Worm (Caenorhabditis elegans) whole organism, L4/young adult: ENCODE results near the gene C45B2.1.

Source experiments
- W03F9.2 ChIP-seq: fragments of 150-350 bp; optimal IDR thresholded peaks from 2 replicates; lab custom pipeline; 2014; ENCODE audit warnings: missing biosample characterization, missing genetic modification characterization
- dao-5 ChIP-seq: sonication (generic microtip); optimal IDR thresholded peaks from 2 replicates; lab custom pipeline; 2016; ENCODE audit warnings: missing genotype, missing genetic modification characterization, moderate library complexity, missing compliant biosample characterization
- him-1 ChIP-seq: sonication (generic microtip); optimal IDR thresholded peaks from 2 replicates; lab custom pipeline; 2016; ENCODE audit warnings: missing genotype, missing genetic modification reagents, missing genetic modification characterization, missing compliant biosample characterization

C45B2.1 gene

ce11 chrX:6107962-6108361 is 22.0 kb downstream of the C45B2.1 start:
- no peak for TF ChIP-seq W03F9.2
- no peak for TF ChIP-seq dao-5 (tag; lab: Kevin White, UChicago)
- TF ChIP-seq him-1 (tag; lab: Kevin White, UChicago), result no peak

- no peak for TF ChIP-seq dao-5 (tag; lab: Kevin White, UChicago)
- no peak for TF ChIP-seq him-1 (tag; lab: Kevin White, UChicago)
- no peak for TF ChIP-seq W03F9.2
These were observed 23.4 kb downstream of the C45B2.1 start, which contains the start of gene kynu-1 for ce11 chrX:6109288-6109770. TSS of gene kynu-1 (minus strand) at chrX:6109338.

ce11 chrX:6112817-6113216 is 26.9 kb downstream of the C45B2.1 start, which contains the start of gene prx-3:
TSS of gene prx-3 (minus strand) at chrX:6112917.
- no peak for TF ChIP-seq W03F9.2
- no peak for TF ChIP-seq dao-5 (tag; lab: Kevin White, UChicago)
- no peak for TF ChIP-seq him-1 (tag; lab: Kevin White, UChicago)

ce11 chrX:6115502-6115901 is 29.6 kb downstream of the C45B2.1 start, which contains the start of gene C15H9.3:
TSS of gene C15H9.3 (plus strand) at chrX:6115802.
- TF ChIP-seq him-1 (tag; lab: Kevin White, UChicago) (no peak), dao-5 (tag; lab: Kevin White, UChicago) (no peak), W03F9.2 (no peak)

ce11 chrX:6118086-6118825 is 32.3 kb downstream of the C45B2.1 start, which contains the start of gene C15H9.2:
TSS of gene C15H9.2 (plus strand) at chrX:6118526.
- TF ChIP-seq W03F9.2, result no peak
- TF ChIP-seq dao-5 (tag; lab: Kevin White, UChicago), result no peak
- TF ChIP-seq him-1 (tag; lab: Kevin White, UChicago), result no peak

ce11 chrX:6121279-6121678 is 35.4 kb downstream of the C45B2.1 start:
- no peak for TF ChIP-seq W03F9.2
- no peak for TF ChIP-seq him-1 (tag; lab: Kevin White, UChicago)
- no peak for TF ChIP-seq dao-5 (tag; lab: Kevin White, UChicago)

ce11 chrX:6122026-6122425 is 36.1 kb downstream of the C45B2.1 start, which contains the start of gene nnt-1:
TSS of gene nnt-1 (plus strand) at chrX:6122311.
- TF ChIP-seq W03F9.2, result no peak
- TF ChIP-seq him-1 (tag; lab: Kevin White, UChicago), result no peak
- no peak for TF ChIP-seq dao-5 (tag; lab: Kevin White, UChicago)

ce11 chrX:6128225-6128686 is 42.3 kb downstream of the C45B2.1 start, which contains the start of gene C15H9.9:
TSS of gene C15H9.9 (minus strand) at chrX:6128275.
- TF ChIP-seq him-1 (tag; lab: Kevin White, UChicago) (peak; percentile 54), W03F9.2 (no peak), dao-5 (tag; lab: Kevin White, UChicago) (no peak)

ce11 chrX:6128773-6129172 is 42.8 kb downstream of the C45B2.1 start:
- TF ChIP-seq dao-5 (tag; lab: Kevin White, UChicago), result no peak
- no peak for TF ChIP-seq him-1 (tag; lab: Kevin White, UChicago)

- TF ChIP-seq dao-5 (tag; lab: Kevin White, UChicago) (no peak), him-1 (tag; lab: Kevin White, UChicago) (no peak), W03F9.2 (no peak)
These were observed 43.4 kb downstream of the C45B2.1 start for ce11 chrX:6129277-6129676.

ce11 chrX:6134423-6134822 is 48.5 kb downstream of the C45B2.1 start:
- no peak for TF ChIP-seq dao-5 (tag; lab: Kevin White, UChicago)
- no peak for TF ChIP-seq him-1 (tag; lab: Kevin White, UChicago)
- no peak for TF ChIP-seq W03F9.2
